Fruit fly (Drosophila melanogaster): Measurements from ENCODE around the gene Nup133.
A peak's percentile ranks its signal among the peaks of the same experiment; 100 is the strongest.

Gene Nup133

DNA sequence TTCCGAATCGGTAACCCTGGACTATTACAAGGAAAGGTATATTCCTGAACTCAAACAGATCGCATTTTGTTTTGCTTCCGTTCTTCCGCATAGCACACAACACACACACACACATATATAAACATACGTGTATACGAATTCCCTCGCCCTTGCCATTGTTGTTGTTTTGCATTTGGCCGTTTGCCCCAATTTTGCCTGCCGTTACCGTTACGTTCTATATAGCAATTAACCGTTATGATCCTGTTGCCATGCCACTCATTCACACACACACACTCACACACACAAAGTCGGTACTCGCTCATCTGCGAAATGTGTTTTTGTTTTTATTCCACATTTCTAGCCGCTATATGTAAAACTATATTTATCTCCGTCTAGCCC is 37.0 kb downstream of the Nup133 start:
- TF ChIP-seq ss (GFP tag; optimal IDR thresholded peaks at IDR 0.05) (no peak), Eip78C (GFP tag) (no peak), OdsH (GFP tag; optimal IDR thresholded peaks at IDR 0.05) (no peak), CG6854 (GFP tag; optimal IDR thresholded peaks at IDR 0.05) (no peak), Sox102F (GFP tag; optimal IDR thresholded peaks at IDR 0.05) (no peak), Hr39 (GFP tag; optimal IDR thresholded peaks at IDR 0.05) (no peak), CG10669 (GFP tag; optimal IDR thresholded peaks at IDR 0.05) (no peak)

DNA sequence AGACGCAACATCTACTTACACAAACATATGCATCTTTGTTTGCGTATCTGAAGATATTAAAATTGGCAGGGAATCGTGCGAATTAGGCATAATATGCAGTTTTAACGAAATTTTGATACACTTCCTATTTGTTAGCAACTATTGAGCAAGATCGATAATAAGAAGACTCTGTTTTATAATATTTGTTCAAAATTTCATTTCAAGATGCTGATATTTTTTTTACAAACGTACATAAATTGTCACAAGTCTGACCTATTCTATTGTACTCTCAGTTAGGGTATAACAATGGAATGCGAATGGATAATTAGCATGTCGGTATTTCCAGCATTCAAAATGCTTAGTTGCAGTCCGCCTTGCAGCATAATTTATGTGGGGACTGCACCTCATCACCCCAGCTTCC is 37.5 kb downstream of the Nup133 start:
- TF ChIP-seq CG11762 (GFP tag; optimal IDR thresholded peaks at IDR 0.05; ENCODE audit: insufficient read depth): no peak
- peak; percentile 13 for TF ChIP-seq CG4318 (GFP tag; optimal IDR thresholded peaks at IDR 0.05)
- no peak for TF ChIP-seq pdm3 (GFP tag; optimal IDR thresholded peaks at IDR 0.05)
- TF ChIP-seq CG9139 (GFP tag; optimal IDR thresholded peaks at IDR 0.05): no peak
- TF ChIP-seq CG11902 (GFP tag; optimal IDR thresholded peaks at IDR 0.05): no peak
- TF ChIP-seq lz (GFP tag; optimal IDR thresholded peaks at IDR 0.05): peak; percentile 16
- TF ChIP-seq Sox14 (GFP tag; optimal IDR thresholded peaks at IDR 0.05): no peak
- peak; percentile 16 for TF ChIP-seq CG6792 (GFP tag; optimal IDR thresholded peaks at IDR 0.05)
- peak; percentile 9 for TF ChIP-seq CG10631 (GFP tag; optimal IDR thresholded peaks at IDR 0.05)
- peak; percentile 41 for TF ChIP-seq esn (GFP tag; optimal IDR thresholded peaks at IDR 0.05)
- peak; percentile 67 for TF ChIP-seq Hr4 (GFP tag; optimal IDR thresholded peaks at IDR 0.05)
- TF ChIP-seq CG10669 (GFP tag; optimal IDR thresholded peaks at IDR 0.05): no peak
- no peak for TF ChIP-seq dsx (GFP tag; optimal IDR thresholded peaks at IDR 0.05; ENCODE audit: poor library complexity, severe bottlenecking)
- no peak for TF ChIP-seq Met (GFP tag; optimal IDR thresholded peaks at IDR 0.05)
- TF ChIP-seq net (GFP tag; optimal IDR thresholded peaks at IDR 0.05): no peak
- TF ChIP-seq Hr39 (GFP tag; optimal IDR thresholded peaks at IDR 0.05): no peak
- TF ChIP-seq Blimp-1 (GFP tag; optimal IDR thresholded peaks at IDR 0.05): no peak
- TF ChIP-seq acj6 (GFP tag; optimal IDR thresholded peaks at IDR 0.05): no peak
- TF ChIP-seq CG6163 (GFP tag; IDR thresholded peaks at IDR 0.05): no peak
- no peak for TF ChIP-seq OdsH (GFP tag; optimal IDR thresholded peaks at IDR 0.05)
- no peak for TF ChIP-seq cyc (GFP tag; optimal IDR thresholded peaks at IDR 0.05)
- no peak for TF ChIP-seq CG6854 (GFP tag; optimal IDR thresholded peaks at IDR 0.05)
- TF ChIP-seq Eip75B (GFP tag; optimal IDR thresholded peaks at IDR 0.05): no peak
- no peak for TF ChIP-seq Ets21C (GFP tag; optimal IDR thresholded peaks at IDR 0.05)
- TF ChIP-seq CG8319 (GFP tag; optimal IDR thresholded peaks at IDR 0.05): peak; percentile 32
- no peak for TF ChIP-seq CG8119 (GFP tag; IDR thresholded peaks at IDR 0.05)
- no peak for TF ChIP-seq CG8632 (GFP tag; optimal IDR thresholded peaks at IDR 0.05)
- peak; percentile 72 for TF ChIP-seq CG32006 (GFP tag; optimal IDR thresholded peaks at IDR 0.05)
- no peak for TF ChIP-seq fd59A (GFP tag; optimal IDR thresholded peaks at IDR 0.05)
- no peak for TF ChIP-seq fd85E (GFP tag; optimal IDR thresholded peaks at IDR 0.05)
- no peak for TF ChIP-seq Sox15 (GFP tag; optimal IDR thresholded peaks at IDR 0.05)
- no peak for TF ChIP-seq achi (GFP tag; optimal IDR thresholded peaks at IDR 0.05)
- TF ChIP-seq Ets96B (tag; optimal IDR thresholded peaks at IDR 0.05): no peak
- no peak for TF ChIP-seq spab (GFP tag; optimal IDR thresholded peaks at IDR 0.05)
- TF ChIP-seq Lpt (GFP tag; optimal IDR thresholded peaks at IDR 0.05): no peak
- TF ChIP-seq CG31627 (GFP tag; optimal IDR thresholded peaks at IDR 0.05): peak; percentile 48
- TF ChIP-seq CG6276 (GFP tag; optimal IDR thresholded peaks at IDR 0.05): no peak
- peak; percentile 7 for TF ChIP-seq vri (GFP tag; optimal IDR thresholded peaks at IDR 0.05)
- no peak for TF ChIP-seq Eip78C (GFP tag)
- TF ChIP-seq fkh (GFP tag; optimal IDR thresholded peaks at IDR 0.05): no peak
- TF ChIP-seq salr (GFP tag; optimal IDR thresholded peaks at IDR 0.05): no peak
- no peak for TF ChIP-seq topi (GFP tag; optimal IDR thresholded peaks at IDR 0.05)
- no peak for TF ChIP-seq CG1621 (tag; optimal IDR thresholded peaks at IDR 0.05)
- peak; percentile 54 for TF ChIP-seq Gug (GFP tag; IDR thresholded peaks at IDR 0.05)
- no peak for TF ChIP-seq CG7368 (GFP tag; optimal IDR thresholded peaks at IDR 0.05)
- TF ChIP-seq Smox (GFP tag; optimal IDR thresholded peaks at IDR 0.05): no peak
- peak; percentile 80 for TF ChIP-seq CG15336 (GFP tag; IDR thresholded peaks at IDR 0.05)
- no peak for TF ChIP-seq CG16779 (tag; optimal IDR thresholded peaks at IDR 0.05)
- peak; percentile 87 for TF ChIP-seq eg (GFP tag; IDR thresholded peaks at IDR 0.05)

Data from whole organism, prepupa.